Fruit fly (Drosophila melanogaster) whole organism, wandering third instar larva: ENCODE data around the gene CG13937.

Experiments used
- Abd-B ChIP-seq: fragments of >200 bp; optimal IDR thresholded peaks from 2 replicates; lab custom pipeline; 2017; ENCODE audit warnings: missing biosample characterization, missing genetic modification characterization
- CG32264 ChIP-seq: fragments of 200-800 bp; sonication (Bioruptor generic); optimal IDR thresholded peaks from 2 replicates; lab custom pipeline; 2016; ENCODE audit warnings: missing biosample characterization, missing genetic modification characterization
- CG9705 ChIP-seq: fragments of 200-800 bp; sonication (Bioruptor generic); optimal IDR thresholded peaks from 2 replicates; lab custom pipeline; 2018; ENCODE audit warnings: missing biosample characterization, mild to moderate bottlenecking, missing genetic modification characterization
- CrebA ChIP-seq: fragments of 200-800 bp; sonication (Bioruptor generic); optimal IDR thresholded peaks from 2 replicates; lab custom pipeline; 2016; ENCODE audit warnings: missing biosample characterization, mild to moderate bottlenecking, missing genetic modification characterization, borderline replicate concordance
- Dfd ChIP-seq: fragments of >200 bp; optimal IDR thresholded peaks from 2 replicates; lab custom pipeline; 2017; ENCODE audit warnings: missing biosample characterization, missing genetic modification characterization
- Dif ChIP-seq: fragments of 200-275, 200-300 bp; sonication (Bioruptor generic); optimal IDR thresholded peaks from 2 replicates; lab custom pipeline; 2018; ENCODE audit warnings: missing biosample characterization, missing genetic modification characterization; ENCODE audit not compliant: partially characterized antibody
- GATAd ChIP-seq: sonication (Bioruptor generic); optimal IDR thresholded peaks from 2 replicates; lab custom pipeline; 2016; ENCODE audit warnings: missing biosample characterization, missing genetic modification characterization
- HLH106 ChIP-seq: fragments of 200-800 bp; optimal IDR thresholded peaks from 3 replicates; lab custom pipeline; 2019; ENCODE audit warnings: missing biosample characterization, mild to moderate bottlenecking, missing genetic modification characterization, moderate library complexity
- Hnf4 ChIP-seq: fragments of 200-800 bp; sonication (Bioruptor generic); optimal IDR thresholded peaks from 2 replicates; lab custom pipeline; 2016; ENCODE audit warnings: missing biosample characterization, mild to moderate bottlenecking, missing genetic modification characterization
- Hr78 ChIP-seq: fragments of >200 bp; optimal IDR thresholded peaks from 2 replicates; lab custom pipeline; 2017; ENCODE audit warnings: missing biosample characterization, missing genetic modification characterization
- Hr83 ChIP-seq: fragments of 200-300 bp; sonication (Bioruptor generic); optimal IDR thresholded peaks from 2 replicates; lab custom pipeline; 2016; ENCODE audit warnings: missing biosample characterization, mild to moderate bottlenecking, missing genetic modification characterization, moderate library complexity; ENCODE audit not compliant: poor library complexity, severe bottlenecking
- Jra ChIP-seq: sonication (Bioruptor generic); optimal IDR thresholded peaks from 2 replicates; lab custom pipeline; 2016; ENCODE audit warnings: missing biosample characterization, missing genetic modification characterization
- Mio ChIP-seq: sonication (Bioruptor generic); optimal IDR thresholded peaks from 2 replicates; lab custom pipeline; 2016; ENCODE audit warnings: missing biosample characterization, missing genetic modification characterization
- Myc ChIP-seq: fragments of >200 bp; optimal IDR thresholded peaks from 2 replicates; lab custom pipeline; 2017
- N ChIP-seq: fragments of >200 bp; optimal IDR thresholded peaks from 2 replicates; lab custom pipeline; 2018; ENCODE audit warnings: missing biosample characterization, missing external identifiers, missing genetic modification characterization
- OdsH ChIP-seq: fragments of 200-800 bp; sonication (Bioruptor generic); optimal IDR thresholded peaks from 2 replicates; lab custom pipeline; 2016; ENCODE audit warnings: missing biosample characterization, mild to moderate bottlenecking, missing genetic modification characterization
- Rel ChIP-seq, 2 experiments: fragments of 200-800 bp; sonication (Bioruptor generic) in 1 of 2; optimal IDR thresholded peaks; 2 replicates in 1 of 2; 3 replicates in 1 of 2; lab custom pipeline; 2016 to 2019; ENCODE audit warnings: mild to moderate bottlenecking in 2 of 2, missing biosample characterization in 2 of 2, missing genetic modification characterization in 2 of 2, moderate library complexity in 1 of 2
- Sp1 ChIP-seq: fragments of 200-800 bp; sonication (Bioruptor generic); optimal IDR thresholded peaks from 3 replicates; lab custom pipeline; 2019; ENCODE audit warnings: missing biosample characterization, mild to moderate bottlenecking, missing genetic modification characterization, moderate library complexity
- Vsx2 ChIP-seq: fragments of 200-300, 225-300 bp; sonication (Bioruptor generic); optimal IDR thresholded peaks from 2 replicates; lab custom pipeline; 2018; ENCODE audit warnings: missing biosample characterization, missing genetic modification characterization; ENCODE audit not compliant: partially characterized antibody
- br ChIP-seq: fragments of 200-800 bp; sonication (Bioruptor generic); optimal IDR thresholded peaks from 2 replicates; lab custom pipeline; 2016; ENCODE audit warnings: missing biosample characterization, missing genetic modification characterization
- brk ChIP-seq: fragments of 200-800 bp; sonication (Bioruptor generic); optimal IDR thresholded peaks from 2 replicates; lab custom pipeline; 2016; ENCODE audit warnings: missing biosample characterization, mild to moderate bottlenecking, missing genetic modification characterization
- dl ChIP-seq, 2 experiments: fragments of 175-275, 200-275 bp in 1 of 2; fragments of 200-275 bp in 1 of 2; sonication (Bioruptor generic); optimal IDR thresholded peaks; lab custom pipeline; 2018; ENCODE audit warnings: mild to moderate bottlenecking in 2 of 2, missing biosample characterization in 2 of 2, missing genetic modification characterization in 2 of 2, moderate library complexity in 2 of 2; ENCODE audit not compliant: partially characterized antibody in 2 of 2, insufficient read depth in 1 of 2
- dmrt93B ChIP-seq: fragments of 200-800 bp; sonication (Bioruptor generic); optimal IDR thresholded peaks from 2 replicates; lab custom pipeline; 2018; ENCODE audit warnings: missing biosample characterization, mild to moderate bottlenecking, missing genetic modification characterization
- dsf ChIP-seq: sonication (Bioruptor generic); optimal IDR thresholded peaks from 2 replicates; lab custom pipeline; 2016; ENCODE audit warnings: missing biosample characterization, missing genetic modification characterization, borderline replicate concordance
- ey ChIP-seq: fragments of 200-800 bp; sonication (Bioruptor generic); optimal IDR thresholded peaks from 2 replicates; lab custom pipeline; 2016; ENCODE audit warnings: missing biosample characterization, missing genetic modification characterization
- foxo ChIP-seq, 2 experiments: fragments of 200-800 bp; sonication (Bioruptor generic); optimal IDR thresholded peaks; 2 replicates in 1 of 2; 3 replicates in 1 of 2; lab custom pipeline; 2016 to 2017; ENCODE audit warnings: missing biosample characterization in 2 of 2, missing genetic modification characterization in 2 of 2
- fru ChIP-seq: fragments of 200-800 bp; sonication (Bioruptor generic); optimal IDR thresholded peaks from 3 replicates; lab custom pipeline; 2016; ENCODE audit warnings: missing biosample characterization, mild to moderate bottlenecking, missing genetic modification characterization
- h ChIP-seq: fragments of 200-800 bp; sonication (Bioruptor generic); optimal IDR thresholded peaks from 3 replicates; lab custom pipeline; 2016; ENCODE audit warnings: missing biosample characterization, mild to moderate bottlenecking, missing genetic modification characterization
- jim ChIP-seq: fragments of 175-275, 200-325 bp; sonication (Bioruptor generic); optimal IDR thresholded peaks from 2 replicates; lab custom pipeline; 2016; ENCODE audit warnings: missing biosample characterization, mild to moderate bottlenecking, missing genetic modification characterization
- lola ChIP-seq: fragments of >200 bp; optimal IDR thresholded peaks from 2 replicates; lab custom pipeline; 2017; ENCODE audit warnings: missing biosample characterization, missing genetic modification characterization
- pan ChIP-seq: fragments of >200 bp; optimal IDR thresholded peaks from 2 replicates; lab custom pipeline; 2017
- psq ChIP-seq: fragments of 200-800 bp; sonication (Bioruptor generic); optimal IDR thresholded peaks from 3 replicates; lab custom pipeline; 2017; ENCODE audit warnings: missing biosample characterization, mild to moderate bottlenecking, missing genetic modification characterization, moderate library complexity
- rgr ChIP-seq: fragments of 200-800 bp; sonication (Bioruptor generic); optimal IDR thresholded peaks from 3 replicates; lab custom pipeline; 2016; ENCODE audit warnings: missing biosample characterization, mild to moderate bottlenecking, missing genetic modification characterization
- sage ChIP-seq: fragments of 200-800 bp; sonication (Bioruptor generic); optimal IDR thresholded peaks from 2 replicates; lab custom pipeline; 2016; ENCODE audit warnings: missing biosample characterization, mild to moderate bottlenecking, missing genetic modification characterization
- sv ChIP-seq: fragments of 200-800 bp; sonication (Bioruptor generic); optimal IDR thresholded peaks from 3 replicates; lab custom pipeline; 2016; ENCODE audit warnings: missing biosample characterization, missing genetic modification characterization
- tai ChIP-seq: sonication (Bioruptor generic); optimal IDR thresholded peaks from 2 replicates; lab custom pipeline; 2016; ENCODE audit warnings: missing biosample characterization, missing genetic modification characterization
- usp ChIP-seq: fragments of >200 bp; optimal IDR thresholded peaks from 2 replicates; lab custom pipeline; 2017; ENCODE audit warnings: missing biosample characterization, missing genetic modification characterization
- woc ChIP-seq: sonication (Bioruptor generic); optimal IDR thresholded peaks from 2 replicates; lab custom pipeline; 2016; ENCODE audit warnings: missing biosample characterization, mild to moderate bottlenecking, missing genetic modification characterization

CG13937 gene

dm6 chr3L:1890941-1891340 lies 8.1 kb upstream of the CG13937 start:
- TF ChIP-seq Dif (GFP tag; lab: Kevin White, UChicago) (peak; percentile 60), Myc (lab: Kevin White, UChicago) (peak; percentile 60), psq (GFP tag; lab: Kevin White, UChicago) (no peak), Vsx2 (GFP tag; lab: Kevin White, UChicago) (peak; percentile 2)

dm6 chr3L:1887929-1888529 lies 5.2 kb upstream of the CG13937 start:
- no peak for TF ChIP-seq fru (GFP tag; lab: Kevin White, UChicago)

dm6 chr3L:1886125-1886544 lies 3.3 kb upstream of the CG13937 start:
- peak; percentile 69 to 90 for TF ChIP-seq foxo (GFP tag; optimal IDR thresholded peaks at IDR 0.05; lab: Kevin White, UChicago)
- peak; percentile 59 for TF ChIP-seq CG9705 (GFP tag; lab: Kevin White, UChicago)
- TF ChIP-seq pan (lab: Kevin White, UChicago) = no peak
- peak; percentile 80 for TF ChIP-seq psq (GFP tag; lab: Kevin White, UChicago)
- peak; percentile 74 for TF ChIP-seq Jra (GFP tag; lab: Kevin White, UChicago)
- peak; percentile 75 for TF ChIP-seq dmrt93B
- no peak for TF ChIP-seq Dif (GFP tag; lab: Kevin White, UChicago)
- no peak for TF ChIP-seq GATAd (GFP tag; lab: Kevin White, UChicago)
- peak; percentile 33 for TF ChIP-seq CrebA (GFP tag; lab: Kevin White, UChicago)
- TF ChIP-seq tai (GFP tag; lab: Kevin White, UChicago) = peak; percentile 79
- TF ChIP-seq OdsH = peak; percentile 85
- peak; percentile 95 for TF ChIP-seq HLH106
- no peak for TF ChIP-seq dl (GFP tag; optimal IDR thresholded peaks at IDR 0.05; lab: Kevin White, UChicago; ENCODE audit: insufficient read depth in 1 of 2, partially characterized antibody in 2 of 2)
- no peak for TF ChIP-seq Hr78
- TF ChIP-seq Abd-B (GFP tag; lab: Kevin White, UChicago) = no peak
- no peak for TF ChIP-seq usp (GFP tag; lab: Kevin White, UChicago)
- TF ChIP-seq CG32264 (GFP tag; lab: Kevin White, UChicago) = peak; percentile 85
- TF ChIP-seq Dfd (GFP tag; lab: Kevin White, UChicago) = no peak
- peak; percentile 83 for TF ChIP-seq sage (GFP tag; lab: Kevin White, UChicago)
- TF ChIP-seq Rel (GFP tag; optimal IDR thresholded peaks at IDR 0.05; lab: Kevin White, UChicago) = peak; percentile 54
- peak; percentile 60 for TF ChIP-seq Rel (tag; optimal IDR thresholded peaks at IDR 0.05; lab: Kevin White, UChicago)
- TF ChIP-seq woc (GFP tag; lab: Kevin White, UChicago) = peak; percentile 69
- TF ChIP-seq Hnf4 (GFP tag; lab: Kevin White, UChicago) = peak; percentile 74
- TF ChIP-seq N (GFP tag; lab: Kevin White, UChicago) = no peak
- peak; percentile 50 for TF ChIP-seq sv (GFP tag; lab: Kevin White, UChicago)
- peak; percentile 98 for TF ChIP-seq h (GFP tag; lab: Kevin White, UChicago)
- peak; percentile 86 for TF ChIP-seq br
- TF ChIP-seq Hr83 (GFP tag; lab: Kevin White, UChicago) = peak; percentile 78
- TF ChIP-seq Sp1 = peak; percentile 87
- no peak for TF ChIP-seq jim (GFP tag; lab: Kevin White, UChicago)
- peak; percentile 88 for TF ChIP-seq rgr (GFP tag; lab: Kevin White, UChicago)
- no peak for TF ChIP-seq lola (GFP tag; lab: Kevin White, UChicago)
- no peak for TF ChIP-seq Vsx2 (GFP tag; lab: Kevin White, UChicago)
- peak; percentile 90 for TF ChIP-seq fru (GFP tag; lab: Kevin White, UChicago)
- no peak for TF ChIP-seq Myc (lab: Kevin White, UChicago)
- TF ChIP-seq ey (GFP tag; lab: Kevin White, UChicago) = peak; percentile 84
- peak; percentile 46 for TF ChIP-seq brk
- peak; percentile 52 for TF ChIP-seq dsf
- TF ChIP-seq Mio = no peak
